Worm (Caenorhabditis elegans) whole organism, mixed stage, embryonic: Measurements from ENCODE around the gene txbp-3.

ENCODE experiments used
- M03D4.4 ChIP-seq: sonication (generic microtip); optimal IDR thresholded peaks from 2 replicates; lab custom pipeline; 2017; ENCODE audit warnings: mild to moderate bottlenecking, missing genetic modification characterization, missing compliant biosample characterization
- bed-3 ChIP-seq: fragments of 200-800 bp; sonication (Bioruptor generic); optimal IDR thresholded peaks from 3 replicates; lab custom pipeline; 2018; ENCODE audit warnings: mild to moderate bottlenecking, missing genetic modification characterization, moderate library complexity, missing compliant biosample characterization
- blmp-1 ChIP-seq: fragments of 150-350 bp; optimal IDR thresholded peaks from 2 replicates; lab custom pipeline; 2014; ENCODE audit warnings: missing biosample characterization, missing genetic modification characterization
- ceh-39 ChIP-seq: fragments of 150-350 bp; optimal IDR thresholded peaks from 2 replicates; lab custom pipeline; 2014; ENCODE audit warnings: missing biosample characterization, missing genetic modification characterization
- ceh-43 ChIP-seq: fragments of 200-800 bp; sonication (Bioruptor generic); optimal IDR thresholded peaks from 2 replicates; lab custom pipeline; 2018; ENCODE audit warnings: mild to moderate bottlenecking, missing genetic modification characterization, moderate library complexity, missing compliant biosample characterization
- ceh-83 ChIP-seq: fragments of 200-800 bp; sonication (Bioruptor generic); optimal IDR thresholded peaks from 2 replicates; lab custom pipeline; 2018; ENCODE audit warnings: mild to moderate bottlenecking, missing genetic modification characterization, missing compliant biosample characterization
- ces-1 ChIP-seq: fragments of 150-350 bp; optimal IDR thresholded peaks from 2 replicates; lab custom pipeline; 2014; ENCODE audit warnings: missing biosample characterization, missing genetic modification reagents, missing genetic modification characterization
- cnd-1 ChIP-seq: fragments of 200-800 bp; sonication (Bioruptor generic); optimal IDR thresholded peaks from 2 replicates; lab custom pipeline; 2018; ENCODE audit warnings: mild to moderate bottlenecking, missing genetic modification characterization, missing compliant biosample characterization
- drap-1 ChIP-seq: fragments of 200-800 bp; sonication (Bioruptor generic); optimal IDR thresholded peaks from 3 replicates; lab custom pipeline; 2018; ENCODE audit warnings: mild to moderate bottlenecking, missing genetic modification characterization, missing compliant biosample characterization
- elt-1 ChIP-seq: sonication (generic microtip); optimal IDR thresholded peaks from 2 replicates; lab custom pipeline; 2017; ENCODE audit warnings: missing genetic modification characterization, mild to moderate bottlenecking, missing compliant biosample characterization, antibody characterized with exemption, moderate library complexity, borderline replicate concordance; ENCODE audit not compliant: insufficient read depth
- elt-3 ChIP-seq: fragments of 150-350 bp; optimal IDR thresholded peaks from 2 replicates; lab custom pipeline; 2014; ENCODE audit warnings: missing biosample characterization, missing genetic modification characterization
- flh-1 ChIP-seq: fragments of 200-800 bp; sonication (Bioruptor generic); optimal IDR thresholded peaks from 2 replicates; lab custom pipeline; 2018; ENCODE audit warnings: mild to moderate bottlenecking, missing genetic modification characterization, moderate library complexity, missing compliant biosample characterization
- ham-2 ChIP-seq: fragments of 200-800 bp; sonication (Bioruptor generic); optimal IDR thresholded peaks from 2 replicates; lab custom pipeline; 2018; ENCODE audit warnings: mild to moderate bottlenecking, missing genetic modification characterization, missing compliant biosample characterization
- hlh-1 ChIP-seq: fragments of 150-350 bp; optimal IDR thresholded peaks from 2 replicates; lab custom pipeline; 2014; ENCODE audit warnings: missing biosample characterization, missing genetic modification reagents, missing genetic modification characterization
- lin-13 ChIP-seq: fragments of 150-350 bp; optimal IDR thresholded peaks from 2 replicates; lab custom pipeline; 2014; ENCODE audit warnings: missing biosample characterization, missing genetic modification characterization
- lin-32 ChIP-seq: fragments of 200-800 bp; sonication (Bioruptor generic); optimal IDR thresholded peaks from 2 replicates; lab custom pipeline; 2018; ENCODE audit warnings: mild to moderate bottlenecking, missing genetic modification characterization, missing compliant biosample characterization
- lsy-2 ChIP-seq: fragments of 150-350 bp; optimal IDR thresholded peaks from 2 replicates; lab custom pipeline; 2014; ENCODE audit warnings: missing biosample characterization, missing genetic modification characterization
- mab-5 ChIP-seq: fragments of 150-350 bp; optimal IDR thresholded peaks from 2 replicates; lab custom pipeline; 2014; ENCODE audit warnings: missing biosample characterization, missing genetic modification characterization
- mep-1 ChIP-seq: fragments of 150-350 bp; optimal IDR thresholded peaks from 2 replicates; lab custom pipeline; 2017; ENCODE audit warnings: missing biosample characterization, missing genetic modification reagents, missing genetic modification characterization, inconsistent platforms
- mls-2 ChIP-seq: sonication (generic microtip); optimal IDR thresholded peaks from 2 replicates; lab custom pipeline; 2016; ENCODE audit warnings: mild to moderate bottlenecking, missing genetic modification characterization, moderate library complexity, missing compliant biosample characterization
- nhr-12 ChIP-seq: fragments of 150-350 bp; optimal IDR thresholded peaks from 2 replicates; lab custom pipeline; 2014; ENCODE audit warnings: missing biosample characterization, missing genetic modification characterization
- nhr-2 ChIP-seq: fragments of 150-350 bp; optimal IDR thresholded peaks from 2 replicates; lab custom pipeline; 2014; ENCODE audit warnings: missing biosample characterization, missing genetic modification characterization
- nhr-237 ChIP-seq: fragments of 150-350 bp; optimal IDR thresholded peaks from 2 replicates; lab custom pipeline; 2014; ENCODE audit warnings: missing biosample characterization, missing genetic modification characterization
- nhr-28 ChIP-seq: fragments of 150-350 bp; optimal IDR thresholded peaks from 2 replicates; lab custom pipeline; 2014; ENCODE audit warnings: missing biosample characterization, missing genetic modification characterization
- nhr-76 ChIP-seq: sonication (generic microtip); optimal IDR thresholded peaks from 2 replicates; lab custom pipeline; 2017; ENCODE audit warnings: missing biosample characterization, missing genetic modification characterization
- sem-2 ChIP-seq: fragments of 200-800 bp; sonication (Bioruptor generic); optimal IDR thresholded peaks from 2 replicates; lab custom pipeline; 2018; ENCODE audit warnings: mild to moderate bottlenecking, missing genetic modification characterization, missing compliant biosample characterization
- snpc-4 ChIP-seq: fragments of 150-350 bp; optimal IDR thresholded peaks from 2 replicates; lab custom pipeline; 2014; ENCODE audit warnings: missing biosample characterization, missing genetic modification characterization
- tbx-8 ChIP-seq: fragments of 200-800 bp; sonication (Bioruptor generic); optimal IDR thresholded peaks from 2 replicates; lab custom pipeline; 2018; ENCODE audit warnings: mild to moderate bottlenecking, missing genetic modification characterization, moderate library complexity, missing compliant biosample characterization
- unc-120 ChIP-seq: sonication (generic microtip); optimal IDR thresholded peaks from 2 replicates; lab custom pipeline; 2017; ENCODE audit warnings: missing genetic modification characterization, missing compliant biosample characterization; ENCODE audit not compliant: poor library complexity, severe bottlenecking
- unc-39 ChIP-seq: fragments of 150-350 bp; optimal IDR thresholded peaks from 2 replicates; lab custom pipeline; 2014; ENCODE audit warnings: missing biosample characterization, missing genetic modification characterization
- unc-62 ChIP-seq: fragments of 150-350 bp; optimal IDR thresholded peaks from 2 replicates; lab custom pipeline; 2014; ENCODE audit warnings: missing biosample characterization, missing genetic modification reagents, missing genetic modification characterization
- zip-8 ChIP-seq: fragments of 150-350 bp; optimal IDR thresholded peaks from 2 replicates; lab custom pipeline; 2014; ENCODE audit warnings: missing biosample characterization, missing genetic modification characterization
- ztf-11 ChIP-seq: fragments of 150-350 bp; optimal IDR thresholded peaks from 2 replicates; lab custom pipeline; 2014; ENCODE audit warnings: missing biosample characterization, missing genetic modification characterization

The txbp-3 gene

DNA sequence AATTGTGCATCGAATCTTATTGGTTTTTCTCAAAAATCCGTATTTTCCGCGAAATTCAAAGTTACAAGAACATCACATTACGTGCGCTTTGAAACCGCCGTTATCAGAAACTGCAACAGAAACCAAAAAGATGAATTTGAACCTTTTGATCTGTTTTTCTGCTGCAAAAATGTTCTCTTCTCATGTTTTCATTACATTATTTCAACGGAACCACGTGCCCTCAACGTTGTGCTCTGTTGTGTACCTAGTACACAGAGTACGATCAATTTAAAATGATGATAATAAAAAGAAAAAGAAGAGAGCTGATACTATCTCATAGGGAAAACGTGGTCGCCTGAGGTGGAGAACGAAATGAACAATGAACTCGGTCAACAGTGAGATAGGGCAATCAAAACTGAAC lies 30.8 kb upstream of the txbp-3 start:
- TF ChIP-seq bed-3 (GFP tag; lab: Kevin White, UChicago), result no peak
- no peak for TF ChIP-seq mep-1 (tag; lab: Kevin White, UChicago)
- no peak for TF ChIP-seq ceh-39
- TF ChIP-seq ceh-43, result no peak
- no peak for TF ChIP-seq nhr-2 (tag; lab: Kevin White, UChicago)
- no peak for TF ChIP-seq blmp-1 (tag; lab: Kevin White, UChicago)
- no peak for TF ChIP-seq elt-1 (tag; lab: Kevin White, UChicago)
- no peak for TF ChIP-seq tbx-8 (GFP tag; lab: Kevin White, UChicago)
- TF ChIP-seq zip-8, result no peak
- TF ChIP-seq elt-3 (tag; lab: Kevin White, UChicago), result no peak
- no peak for TF ChIP-seq mls-2 (tag; lab: Kevin White, UChicago)
- no peak for TF ChIP-seq unc-39 (tag; lab: Kevin White, UChicago)
- TF ChIP-seq nhr-12 (tag; lab: Kevin White, UChicago), result no peak
- TF ChIP-seq unc-62 (GFP tag; lab: Kevin White, UChicago), result no peak
- TF ChIP-seq nhr-237 (tag; lab: Kevin White, UChicago), result no peak
- no peak for TF ChIP-seq flh-1 (GFP tag; lab: Kevin White, UChicago)
- no peak for TF ChIP-seq nhr-28
- TF ChIP-seq drap-1 (GFP tag; lab: Kevin White, UChicago), result no peak
- TF ChIP-seq M03D4.4 (tag; lab: Kevin White, UChicago), result no peak

DNA sequence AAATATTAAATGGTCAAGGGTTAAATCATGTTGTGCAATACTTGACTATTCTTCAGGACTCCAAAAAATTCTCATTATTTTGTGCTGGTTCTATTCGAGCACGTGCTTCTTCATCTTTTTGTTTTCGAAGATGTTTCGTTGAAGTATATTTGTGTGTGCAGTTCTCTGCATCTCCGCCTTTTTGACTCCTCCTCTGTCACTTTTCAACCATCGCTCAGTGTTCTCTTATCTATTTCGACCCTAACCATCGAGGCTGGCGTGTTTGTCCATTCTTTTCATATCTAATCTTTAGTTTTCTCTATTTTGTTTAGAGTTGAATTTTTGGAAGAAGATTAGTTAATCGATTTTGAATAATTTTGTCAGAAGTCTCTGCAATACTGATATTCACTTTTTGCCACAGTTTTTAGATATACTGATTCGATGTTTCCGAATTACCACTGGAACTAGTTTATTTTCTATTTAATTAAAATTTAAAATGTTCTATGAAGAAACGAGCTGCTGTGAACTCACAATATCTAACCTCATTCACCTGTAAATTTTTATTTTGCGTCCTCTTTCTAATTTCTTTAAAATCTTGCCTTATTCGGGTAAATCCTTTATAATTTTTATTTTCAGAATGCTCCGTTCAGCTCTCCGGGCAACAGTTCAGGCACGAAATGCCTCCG lies 30.0 kb upstream of the txbp-3 start, which contains the start of gene alh-1:
TSS of gene alh-1 (plus strand) at position 615 of the 665 bp plus-strand sequence.
- TF ChIP-seq lin-32 (no peak), hlh-1 (tag; lab: Kevin White, UChicago) (no peak), lin-13 (tag; lab: Kevin White, UChicago) (no peak), tbx-8 (GFP tag; lab: Kevin White, UChicago) (no peak), ham-2 (GFP tag; lab: Kevin White, UChicago) (no peak), unc-39 (tag; lab: Kevin White, UChicago) (no peak), ceh-43 (no peak), snpc-4 (tag; lab: Kevin White, UChicago) (no peak), blmp-1 (tag; lab: Kevin White, UChicago) (no peak), lsy-2 (tag; lab: Kevin White, UChicago) (no peak), nhr-28 (no peak), unc-120 (tag; lab: Kevin White, UChicago) (no peak), sem-2 (no peak), bed-3 (GFP tag; lab: Kevin White, UChicago) (no peak), cnd-1 (tag; lab: Kevin White, UChicago) (no peak), zip-8 (no peak), mep-1 (tag; lab: Kevin White, UChicago) (no peak)

DNA sequence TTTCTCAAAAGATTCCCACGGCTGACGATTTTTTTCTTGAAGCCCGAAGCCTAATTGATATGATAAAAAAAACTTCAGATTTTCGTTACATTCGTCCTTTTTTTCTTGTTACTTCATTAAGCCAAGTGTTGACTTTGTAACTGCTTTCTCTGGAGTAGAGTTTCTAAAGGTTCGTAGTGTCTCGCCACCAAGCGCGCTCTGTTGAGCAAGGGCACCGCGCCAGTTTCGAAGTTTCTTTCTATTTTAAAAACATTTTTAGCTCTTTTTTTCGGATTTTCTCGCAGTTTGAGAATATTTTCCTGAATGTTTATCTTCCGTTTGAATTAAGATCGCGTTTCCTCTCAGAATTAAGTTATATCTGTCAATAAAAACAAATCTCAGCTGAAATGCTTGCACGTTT lies 29.3 kb upstream of the txbp-3 start:
- TF ChIP-seq ham-2 (GFP tag; lab: Kevin White, UChicago) (no peak), unc-39 (tag; lab: Kevin White, UChicago) (no peak), mab-5 (tag; lab: Kevin White, UChicago) (no peak), ceh-39 (no peak)

DNA sequence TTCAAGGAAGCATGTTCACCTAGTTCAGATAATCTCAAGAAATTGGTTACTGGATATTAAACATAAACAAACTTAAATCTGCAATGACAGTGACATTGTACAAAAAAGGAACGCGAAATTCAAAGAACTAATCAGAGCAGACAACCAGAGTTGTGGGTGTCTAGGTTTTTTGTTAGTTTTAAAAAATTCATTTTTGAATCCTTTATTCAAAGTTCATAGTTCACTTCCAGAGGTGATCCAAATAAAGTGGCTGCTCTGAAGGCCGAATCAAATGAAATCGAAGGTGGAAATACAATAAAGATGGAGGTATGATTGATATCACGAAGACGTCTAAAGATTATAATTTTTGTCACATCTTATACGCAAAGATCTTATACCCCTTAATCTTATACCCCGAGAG lies 27.1 kb upstream of the txbp-3 start, which contains the start of gene ttbk-6:
TSS of gene ttbk-6 (plus strand) at position 301 of the 400 bp plus-strand sequence.
- TF ChIP-seq mab-5 (tag; lab: Kevin White, UChicago) (no peak), mep-1 (tag; lab: Kevin White, UChicago) (no peak), bed-3 (GFP tag; lab: Kevin White, UChicago) (no peak), lin-32 (no peak), ces-1 (GFP tag; lab: Kevin White, UChicago) (no peak), tbx-8 (GFP tag; lab: Kevin White, UChicago) (no peak), flh-1 (GFP tag; lab: Kevin White, UChicago) (no peak), ztf-11 (no peak), unc-62 (GFP tag; lab: Kevin White, UChicago) (no peak), ham-2 (GFP tag; lab: Kevin White, UChicago) (no peak), elt-1 (tag; lab: Kevin White, UChicago) (no peak), ceh-43 (no peak), unc-120 (tag; lab: Kevin White, UChicago) (no peak), nhr-12 (tag; lab: Kevin White, UChicago) (no peak), ceh-83 (GFP tag; lab: Kevin White, UChicago) (no peak), hlh-1 (tag; lab: Kevin White, UChicago) (no peak), ceh-39 (no peak), nhr-76 (tag; lab: Kevin White, UChicago) (no peak), snpc-4 (tag; lab: Kevin White, UChicago) (no peak), unc-39 (tag; lab: Kevin White, UChicago) (no peak)
